Fruit fly (Drosophila melanogaster): ENCODE data around the gene CAH5.
A peak's percentile ranks its signal among the peaks of the same experiment; 100 is the strongest.

CAH5 gene

dm6 chr3R:31222125-31222889, 40.1 kb upstream of the CAH5 start (continued):
- peak; percentile 38 for TF ChIP-seq Ets97D (GFP tag; optimal IDR thresholded peaks at IDR 0.05)
- TF ChIP-seq Sin3A (optimal IDR thresholded peaks at IDR 0.05) = no peak
- TF ChIP-seq wdn (GFP tag; IDR thresholded peaks at IDR 0.05) = no peak
- TF ChIP-seq btn (GFP tag; optimal IDR thresholded peaks at IDR 0.05) = peak; percentile 35
- TF ChIP-seq Mes4 (GFP tag; optimal IDR thresholded peaks at IDR 0.05) = peak; percentile 82
- TF ChIP-seq emc (GFP tag; optimal IDR thresholded peaks at IDR 0.05) = peak; percentile 77
- TF ChIP-seq D19A (tag; optimal IDR thresholded peaks at IDR 0.05) = peak; percentile 83
- TF ChIP-seq CG4617 (GFP tag; optimal IDR thresholded peaks at IDR 0.05; ENCODE audit: borderline replicate concordance) = peak; percentile 52
- peak; percentile 61 for TF ChIP-seq CG11723 (GFP tag; optimal IDR thresholded peaks at IDR 0.05)
- TF ChIP-seq ci (GFP tag; IDR thresholded peaks at IDR 0.05) = no peak
- TF ChIP-seq Eip74EF (GFP tag; optimal IDR thresholded peaks at IDR 0.05) = peak in 1 of 2 experiments; percentile 66
- peak; percentile 54 for TF ChIP-seq Lhr (GFP tag; optimal IDR thresholded peaks at IDR 0.05)
- TF ChIP-seq CG17829 (tag; optimal IDR thresholded peaks at IDR 0.05) = peak; percentile 80
- TF ChIP-seq CG3726 (GFP tag; IDR thresholded peaks at IDR 0.05) = no peak
- TF ChIP-seq CG18619 (GFP tag; optimal IDR thresholded peaks at IDR 0.05) = peak; percentile 89
- peak; percentile 77 for TF ChIP-seq CG12942 (GFP tag; optimal IDR thresholded peaks at IDR 0.05)
- peak; percentile 68 for TF ChIP-seq CG4424 (GFP tag; optimal IDR thresholded peaks at IDR 0.05)
- peak; percentile 68 for TF ChIP-seq CG2202 (tag; optimal IDR thresholded peaks at IDR 0.05)
- TF ChIP-seq CG33557 (GFP tag; optimal IDR thresholded peaks at IDR 0.05) = peak; percentile 76
- peak; percentile 75 for TF ChIP-seq CG4820 (GFP tag; optimal IDR thresholded peaks at IDR 0.05)
- TF ChIP-seq CG6272 (GFP tag; IDR thresholded peaks at IDR 0.05) = peak; percentile 53
- peak; percentile 46 for TF ChIP-seq sima (GFP tag; optimal IDR thresholded peaks at IDR 0.05)
- no peak for TF ChIP-seq Dbx (GFP tag; IDR thresholded peaks at IDR 0.05)
- TF ChIP-seq CG10274 (GFP tag; optimal IDR thresholded peaks at IDR 0.05) = peak; percentile 63
- peak; percentile 40 for TF ChIP-seq Hmx (GFP tag; optimal IDR thresholded peaks at IDR 0.05)
- peak; percentile 16 for TF ChIP-seq Neu2 (GFP tag; optimal IDR thresholded peaks at IDR 0.05; ENCODE audit: borderline replicate concordance)
- TF ChIP-seq prd (optimal IDR thresholded peaks at IDR 0.05) = no peak
- TF ChIP-seq prd (GFP tag; IDR thresholded peaks at IDR 0.05) = no peak
- TF ChIP-seq insv (GFP tag; optimal IDR thresholded peaks at IDR 0.05) = peak in 1 of 2 experiments; percentile 40
- TF ChIP-seq CG10462 (GFP tag; optimal IDR thresholded peaks at IDR 0.05) = peak; percentile 58
- peak; percentile 85 to 89 for TF ChIP-seq dpn (GFP tag; optimal IDR thresholded peaks at IDR 0.05)
- TF ChIP-seq D19B (GFP tag; optimal IDR thresholded peaks at IDR 0.05) = peak; percentile 67
- TF ChIP-seq CoRest (tag; optimal IDR thresholded peaks at IDR 0.05) = peak; percentile 92
- peak; percentile 75 for TF ChIP-seq ERR (GFP tag; optimal IDR thresholded peaks at IDR 0.05)
- no peak for TF ChIP-seq CG9932 (GFP tag; IDR thresholded peaks at IDR 0.05)
- peak; percentile 85 for TF ChIP-seq shn (GFP tag; optimal IDR thresholded peaks at IDR 0.05)
- TF ChIP-seq CG14050 (GFP tag; IDR thresholded peaks at IDR 0.05) = no peak
- peak; percentile 89 for TF ChIP-seq CG7786 (GFP tag; optimal IDR thresholded peaks at IDR 0.05)
- TF ChIP-seq zen2 (GFP tag; IDR thresholded peaks at IDR 0.05; ENCODE audit: partially characterized antibody) = no peak
- no peak for TF ChIP-seq lmd (GFP tag; IDR thresholded peaks at IDR 0.05)
- TF ChIP-seq CG11696 (GFP tag; IDR thresholded peaks at IDR 0.05) = no peak
- TF ChIP-seq CG16815 (GFP tag; optimal IDR thresholded peaks at IDR 0.05) = peak; percentile 84
- TF ChIP-seq sisA (GFP tag; IDR thresholded peaks at IDR 0.05) = no peak
- peak; percentile 80 for TF ChIP-seq ATbp (GFP tag; optimal IDR thresholded peaks at IDR 0.05)
- TF ChIP-seq lbe (GFP tag; optimal IDR thresholded peaks at IDR 0.05) = no peak
- TF ChIP-seq sc (optimal IDR thresholded peaks at IDR 0.05) = no peak
- peak; percentile 78 for TF ChIP-seq sc (GFP tag; optimal IDR thresholded peaks at IDR 0.05)
- TF ChIP-seq CG9876 (GFP tag; optimal IDR thresholded peaks at IDR 0.05) = peak; percentile 63
- TF ChIP-seq CG3995 (GFP tag; optimal IDR thresholded peaks at IDR 0.05) = peak; percentile 27
- peak; percentile 89 for TF ChIP-seq CG2712 (tag; optimal IDR thresholded peaks at IDR 0.05)
- TF ChIP-seq Bteb2 (GFP tag; optimal IDR thresholded peaks at IDR 0.05) = peak; percentile 74
